Worm (Caenorhabditis elegans) whole organism, young adult: ENCODE data around the gene msp-3.

ENCODE experiments used
- F57A8.1 ChIP-seq: fragments of 200-800 bp; sonication (Bioruptor generic); optimal IDR thresholded peaks from 2 replicates; lab custom pipeline; 2018; ENCODE audit warnings: mild to moderate bottlenecking, missing genetic modification characterization, moderate library complexity, missing compliant biosample characterization
- K11D2.4 ChIP-seq: fragments of 200-800 bp; sonication (Bioruptor generic); IDR thresholded peaks from 2 replicates; pipeline ENCODE4 v1.3.6; 2022; ENCODE audit warnings: missing genetic modification reagents, missing genetic modification characterization, missing compliant biosample characterization
- Y53F4B.3 ChIP-seq: fragments of 200-800 bp; sonication (Bioruptor generic); IDR thresholded peaks from 2 replicates; pipeline ENCODE4 v1.3.6; 2022; ENCODE audit warnings: missing genetic modification reagents, missing genetic modification characterization, missing compliant biosample characterization
- Y53G8AR.9 ChIP-seq: fragments of 200-800 bp; sonication (Bioruptor generic); conservative IDR thresholded peaks from 2 replicates; pipeline ENCODE4 v1.3.6; 2022; ENCODE audit warnings: missing genetic modification reagents, missing genetic modification characterization, missing compliant biosample characterization
- madf-8 ChIP-seq: fragments of 200-800 bp; sonication (Bioruptor generic); conservative IDR thresholded peaks from 2 replicates; pipeline ENCODE4 v1.3.6; 2022; ENCODE audit warnings: missing genetic modification reagents, missing genetic modification characterization, missing compliant biosample characterization
- pha-4 ChIP-seq: fragments of 150-350 bp; sonication (generic microtip); optimal IDR thresholded peaks from 2 replicates; lab custom pipeline; 2014; ENCODE audit warnings: missing biosample characterization, missing genetic modification reagents, missing genetic modification characterization
- snpc-4 ChIP-seq, 5 experiments: fragments of 150-350 bp in 1 of 5; sonication (generic microtip) in 4 of 5; optimal IDR thresholded peaks; 2 replicates each; lab custom pipeline; 2014 to 2018; ENCODE audit warnings: missing genetic modification characterization in 5 of 5, missing biosample characterization in 3 of 5, antibody characterized with exemption in 2 of 5, mild to moderate bottlenecking in 2 of 5, missing compliant biosample characterization in 2 of 5, missing genotype in 2 of 5, moderate library complexity in 2 of 5, missing genetic modification reagents in 1 of 5
- tbx-9 ChIP-seq: sonication (generic microtip); optimal IDR thresholded peaks from 2 replicates; lab custom pipeline; 2016; ENCODE audit warnings: borderline replicate concordance, missing genetic modification characterization, inconsistent platforms, missing compliant biosample characterization
- unc-130 ChIP-seq: sonication (generic microtip); optimal IDR thresholded peaks from 2 replicates; lab custom pipeline; 2016; ENCODE audit warnings: missing genetic modification reagents, missing genetic modification characterization, missing compliant biosample characterization
- unc-62 ChIP-seq: fragments of 150-350 bp; optimal IDR thresholded peaks from 2 replicates; lab custom pipeline; 2014; ENCODE audit warnings: missing biosample characterization, missing genetic modification reagents, missing genetic modification characterization
- ztf-26 ChIP-seq: sonication (generic microtip); optimal IDR thresholded peaks from 2 replicates; lab custom pipeline; 2017; ENCODE audit warnings: missing genetic modification characterization, missing compliant biosample characterization
- ztf-28 ChIP-seq: fragments of 200-800 bp; sonication (Bioruptor generic); IDR thresholded peaks from 2 replicates; pipeline ENCODE4 v1.3.6; 2022; ENCODE audit warnings: missing genetic modification reagents, missing genetic modification characterization, missing compliant biosample characterization

DNA sequence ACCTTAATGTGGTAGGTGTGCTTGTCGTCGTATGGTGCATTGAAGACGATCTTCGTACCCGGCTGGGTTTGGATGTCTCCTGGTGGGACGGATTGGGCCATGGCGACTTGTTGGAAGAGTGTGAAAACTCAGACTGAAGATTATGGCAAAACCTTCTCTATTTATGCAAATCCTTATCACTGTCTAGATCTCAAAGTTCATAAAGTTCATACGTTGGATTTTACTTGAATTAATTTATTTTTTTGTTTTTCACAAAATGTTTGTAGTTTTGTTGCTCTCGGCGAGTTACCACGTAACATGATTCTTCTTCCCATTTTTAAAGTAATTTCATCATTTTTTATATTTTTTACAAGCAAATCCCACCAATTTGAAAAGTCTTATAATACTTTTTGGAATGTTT is at the start of gene msp-3:
- no peak for TF ChIP-seq unc-62 (GFP tag; lab: Kevin White, UChicago)
- TF ChIP-seq F57A8.1: no peak
- no peak for TF ChIP-seq unc-130
- no peak for TF ChIP-seq madf-8 (GFP tag; lab: Robert Waterston, UW)
- TF ChIP-seq pha-4 (tag; lab: Kevin White, UChicago): no peak
- no peak for TF ChIP-seq snpc-4 (GFP tag; optimal IDR thresholded peaks at IDR 0.05; lab: Kevin White, UChicago)
- no peak for TF ChIP-seq snpc-4 (tag; optimal IDR thresholded peaks at IDR 0.05; lab: Kevin White, UChicago)
- TF ChIP-seq Y53G8AR.9 (GFP tag; lab: Robert Waterston, UW): no peak
- TF ChIP-seq Y53F4B.3 (GFP tag; lab: Robert Waterston, UW): no peak
- no peak for TF ChIP-seq ztf-26 (tag; lab: Kevin White, UChicago)
- TF ChIP-seq ztf-28 (GFP tag; lab: Robert Waterston, UW): no peak
- no peak for TF ChIP-seq K11D2.4 (GFP tag; lab: Robert Waterston, UW)
- no peak for TF ChIP-seq tbx-9
